Worm (Caenorhabditis elegans): Measurements from ENCODE around the gene tag-335.

The tag-335 gene

DNA sequence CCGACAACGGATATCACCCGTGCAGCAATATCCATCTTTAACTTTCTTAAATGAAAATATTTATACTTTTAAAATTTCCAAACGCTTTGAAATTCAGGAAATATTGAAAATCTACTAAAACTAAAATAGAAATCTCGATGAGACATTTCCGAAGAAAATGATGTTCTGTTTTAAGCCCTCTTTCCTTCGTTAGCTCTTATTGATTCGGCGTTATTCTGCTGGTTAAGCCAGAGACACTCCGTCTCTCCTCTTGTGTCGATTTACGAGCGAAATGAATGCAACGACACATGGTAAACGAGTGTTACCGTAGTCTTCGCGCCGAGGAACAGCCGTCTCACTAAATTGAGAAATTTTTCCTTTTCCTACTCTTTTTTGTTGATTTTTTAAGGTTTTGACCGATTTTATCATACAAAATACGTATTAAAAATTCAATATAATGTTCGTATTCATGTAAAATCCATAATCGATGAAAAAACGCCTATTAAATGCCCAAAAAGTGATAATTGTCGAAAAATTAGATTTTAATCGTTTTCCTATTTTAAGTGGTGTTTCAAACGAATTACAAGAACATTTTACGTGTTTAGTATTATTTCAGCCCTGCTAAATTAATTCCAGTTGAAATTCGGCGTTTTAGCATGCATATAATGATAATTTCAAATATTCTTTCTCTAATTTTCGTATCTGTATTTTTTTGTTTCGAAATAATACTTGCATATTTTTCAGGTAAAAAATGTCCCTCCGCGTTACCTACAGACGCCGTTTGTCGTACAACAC, 9.9 kb downstream of the tag-335 start, which contains the start of the genes ppm-1.H and rpl-34 (continued):
- TF ChIP-seq gmeb-1 (tag; optimal IDR thresholded peaks at IDR 0.05) (peak; percentile 42), C34F6.9 (tag; optimal IDR thresholded peaks at IDR 0.05) (peak; percentile 74), nhr-6 (tag; optimal IDR thresholded peaks at IDR 0.05) (no peak), ama-1 (optimal IDR thresholded peaks at IDR 0.05) (no peak), unc-39 (tag; optimal IDR thresholded peaks at IDR 0.05) (no peak), elt-3 (tag; optimal IDR thresholded peaks at IDR 0.05) (no peak), nhr-12 (tag; optimal IDR thresholded peaks at IDR 0.05) (no peak), fos-1 (tag; optimal IDR thresholded peaks at IDR 0.05) (peak; percentile 43), elt-1 (tag; optimal IDR thresholded peaks at IDR 0.05) (no peak), nhr-129 (tag; optimal IDR thresholded peaks at IDR 0.05) (peak; percentile 98), nhr-77 (tag; optimal IDR thresholded peaks at IDR 0.05) (no peak), mdl-1 (tag; optimal IDR thresholded peaks at IDR 0.05) (no peak), nhr-11 (tag; optimal IDR thresholded peaks at IDR 0.05) (no peak), mab-5 (tag; optimal IDR thresholded peaks at IDR 0.05) (no peak), ztf-4 (tag; optimal IDR thresholded peaks at IDR 0.05) (peak; percentile 17), sma-3 (GFP tag; optimal IDR thresholded peaks at IDR 0.05) (no peak), ztf-1 (GFP tag; conservative IDR thresholded peaks at IDR 0.05) (no peak), unc-55 (GFP tag; optimal IDR thresholded peaks at IDR 0.05) (peak; percentile 95), mbf-1 (tag; optimal IDR thresholded peaks at IDR 0.05) (no peak), nhr-10 (tag; optimal IDR thresholded peaks at IDR 0.05) (no peak), nhr-23 (tag; optimal IDR thresholded peaks at IDR 0.05) (no peak), alr-1 (tag; optimal IDR thresholded peaks at IDR 0.05) (no peak), ZK546.5 (tag; optimal IDR thresholded peaks at IDR 0.05) (no peak)

DNA sequence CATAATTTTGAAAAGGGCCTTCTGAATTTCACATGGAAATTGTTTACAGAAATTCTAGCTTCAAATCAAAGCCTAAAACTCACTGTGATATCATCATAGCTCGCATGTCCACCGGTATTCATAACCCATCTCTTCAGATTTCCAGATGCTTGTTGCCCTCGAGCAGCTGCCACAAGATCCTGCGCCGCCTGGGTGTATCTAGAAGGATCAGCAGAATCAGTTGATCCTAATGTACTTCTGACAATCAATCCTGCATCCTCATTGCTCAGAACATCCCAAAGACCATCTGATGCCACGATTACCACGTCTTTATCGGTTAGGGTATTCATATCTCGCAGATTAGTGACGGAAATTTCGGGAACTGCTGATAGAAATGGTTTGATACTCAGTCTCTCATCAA, 12.5 kb downstream of the tag-335 start:
- TF ChIP-seq sem-4 (tag; optimal IDR thresholded peaks at IDR 0.05) (no peak), unc-39 (tag; optimal IDR thresholded peaks at IDR 0.05) (no peak), nhr-23 (tag; optimal IDR thresholded peaks at IDR 0.05) (no peak), snpc-4 (tag; optimal IDR thresholded peaks at IDR 0.05) (no peak), ceh-16 (tag; optimal IDR thresholded peaks at IDR 0.05) (no peak), zag-1 (tag; optimal IDR thresholded peaks at IDR 0.05) (no peak), alr-1 (tag; optimal IDR thresholded peaks at IDR 0.05) (no peak), sma-9 (GFP tag; optimal IDR thresholded peaks at IDR 0.05) (no peak), sma-9 (tag; optimal IDR thresholded peaks at IDR 0.05) (no peak), elt-3 (tag; optimal IDR thresholded peaks at IDR 0.05) (no peak), unc-62 (GFP tag; optimal IDR thresholded peaks at IDR 0.05) (no peak), lin-39 (tag; optimal IDR thresholded peaks at IDR 0.05) (no peak), F13H6.1 (tag; optimal IDR thresholded peaks at IDR 0.05) (no peak)

DNA sequence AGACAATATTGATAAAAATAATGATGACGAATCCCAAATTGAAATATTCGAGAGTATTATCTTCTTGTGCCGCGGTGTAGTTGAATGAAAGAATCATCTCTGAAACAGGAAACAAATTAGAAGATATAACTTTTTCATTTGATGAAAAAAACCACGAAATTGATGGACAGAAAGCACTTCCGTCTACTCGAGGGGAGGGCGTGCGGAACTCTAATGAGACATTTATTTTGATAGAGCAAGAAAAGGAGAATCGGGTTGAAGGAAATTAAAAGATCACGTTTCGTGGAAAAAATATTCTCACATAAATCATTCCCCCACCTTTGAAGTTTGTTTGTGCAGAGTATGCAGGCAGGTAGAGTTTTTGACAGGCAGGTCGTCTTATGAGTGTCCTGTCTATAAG, 17.0 kb downstream of the tag-335 start, which contains the start of gene sre-14:
Gene sre-14 (minus strand): TSS at position 101 of the 400 bp plus-strand sequence.
- TF ChIP-seq crh-2 (tag; optimal IDR thresholded peaks at IDR 0.05) (no peak), unc-62 (GFP tag; optimal IDR thresholded peaks at IDR 0.05) (no peak), nhr-10 (tag; optimal IDR thresholded peaks at IDR 0.05) (no peak), elt-3 (tag; optimal IDR thresholded peaks at IDR 0.05) (no peak), aly-2 (tag; optimal IDR thresholded peaks at IDR 0.05) (no peak), nhr-23 (tag; optimal IDR thresholded peaks at IDR 0.05) (no peak), ZK546.5 (tag; optimal IDR thresholded peaks at IDR 0.05) (no peak), zag-1 (tag; optimal IDR thresholded peaks at IDR 0.05) (no peak), sma-9 (GFP tag; optimal IDR thresholded peaks at IDR 0.05) (no peak), sma-9 (tag; optimal IDR thresholded peaks at IDR 0.05) (no peak), nhr-21 (tag; optimal IDR thresholded peaks at IDR 0.05) (no peak), lsy-2 (tag; optimal IDR thresholded peaks at IDR 0.05) (no peak), nhr-25 (tag; optimal IDR thresholded peaks at IDR 0.05) (no peak), mab-5 (tag; optimal IDR thresholded peaks at IDR 0.05) (no peak), nhr-12 (tag; optimal IDR thresholded peaks at IDR 0.05) (no peak), lin-13 (GFP tag; optimal IDR thresholded peaks at IDR 0.05) (no peak)

Measured in whole organism, L2 larva.